Worm (Caenorhabditis elegans) whole organism, young adult: ENCODE results near the gene erh-2.

ENCODE experiments used
- B0261.1 ChIP-seq: sonication (generic microtip); optimal IDR thresholded peaks from 2 replicates; lab custom pipeline; 2016; ENCODE audit warnings: mild to moderate bottlenecking, missing genetic modification characterization, moderate library complexity, missing compliant biosample characterization
- K11D2.4 ChIP-seq: fragments of 200-800 bp; sonication (Bioruptor generic); IDR thresholded peaks from 2 replicates; pipeline ENCODE4 v1.3.6; 2022; ENCODE audit warnings: missing genetic modification reagents, missing genetic modification characterization, missing compliant biosample characterization
- Y53F4B.3 ChIP-seq: fragments of 200-800 bp; sonication (Bioruptor generic); IDR thresholded peaks from 2 replicates; pipeline ENCODE4 v1.3.6; 2022; ENCODE audit warnings: missing genetic modification reagents, missing genetic modification characterization, missing compliant biosample characterization
- Y79H2A.3 ChIP-seq: fragments of 200-800 bp; sonication (Bioruptor generic); conservative IDR thresholded peaks from 2 replicates; pipeline ENCODE4 v1.3.6; 2022; ENCODE audit warnings: missing genetic modification reagents, missing genetic modification characterization, missing compliant biosample characterization
- ama-1 ChIP-seq, 3 experiments: fragments of 150-350 bp in 1 of 3; sonication (generic microtip) in 2 of 3; optimal IDR thresholded peaks; 2 replicates each; lab custom pipeline; 2014 to 2018; ENCODE audit warnings: missing biosample characterization in 2 of 3, missing genetic modification characterization in 2 of 3, missing genetic modification reagents in 2 of 3
- die-1 ChIP-seq: sonication (generic microtip); optimal IDR thresholded peaks from 2 replicates; lab custom pipeline; 2016; ENCODE audit warnings: missing genotype, mild to moderate bottlenecking, missing genetic modification characterization, missing compliant biosample characterization
- nfyb-1 ChIP-seq: fragments of 200-800 bp; sonication (Bioruptor generic); IDR thresholded peaks from 2 replicates; pipeline ENCODE4 v1.3.6; 2022; ENCODE audit warnings: missing genetic modification reagents, missing genetic modification characterization, missing compliant biosample characterization
- pha-4 ChIP-seq: fragments of 150-350 bp; sonication (generic microtip); optimal IDR thresholded peaks from 2 replicates; lab custom pipeline; 2014; ENCODE audit warnings: missing biosample characterization, missing genetic modification reagents, missing genetic modification characterization
- unc-62 ChIP-seq: fragments of 150-350 bp; optimal IDR thresholded peaks from 2 replicates; lab custom pipeline; 2014; ENCODE audit warnings: missing biosample characterization, missing genetic modification reagents, missing genetic modification characterization
- xnd-1 ChIP-seq: sonication (generic microtip); optimal IDR thresholded peaks from 2 replicates; lab custom pipeline; 2016; ENCODE audit warnings: missing genotype, missing genetic modification reagents, missing genetic modification characterization, missing compliant biosample characterization
- ztf-25 ChIP-seq: fragments of 200-800 bp; sonication (Bioruptor generic); IDR thresholded peaks from 2 replicates; pipeline ENCODE4 v1.3.6; 2022; ENCODE audit warnings: missing genetic modification reagents, missing genetic modification characterization, missing compliant biosample characterization

- TF ChIP-seq die-1, result no peak
- TF ChIP-seq ztf-25 (GFP tag; lab: Robert Waterston, UW), result no peak
- TF ChIP-seq unc-62, result no peak
- TF ChIP-seq pha-4 (tag; lab: Kevin White, UChicago), result no peak
- TF ChIP-seq K11D2.4 (GFP tag; lab: Robert Waterston, UW), result no peak
- no peak for TF ChIP-seq xnd-1 (tag; lab: Kevin White, UChicago)
- no peak for TF ChIP-seq Y53F4B.3 (GFP tag; lab: Robert Waterston, UW)
- TF ChIP-seq ama-1 (optimal IDR thresholded peaks at IDR 0.05; lab: Kevin White, UChicago), result no peak
- TF ChIP-seq ama-1 (GFP tag; optimal IDR thresholded peaks at IDR 0.05; lab: Kevin White, UChicago), result no peak
- TF ChIP-seq nfyb-1 (GFP tag; lab: Robert Waterston, UW), result no peak
- no peak for TF ChIP-seq Y79H2A.3 (GFP tag; lab: Robert Waterston, UW)
- TF ChIP-seq B0261.1 (tag; lab: Kevin White, UChicago), result no peak
Measured at ce11 chrIII:4553316-4553715, 39.7 kb upstream of the erh-2 start, which contains the start of gene imph-1.
